Worm (Caenorhabditis elegans): ENCODE measurements around the gene ril-2.

DNA sequence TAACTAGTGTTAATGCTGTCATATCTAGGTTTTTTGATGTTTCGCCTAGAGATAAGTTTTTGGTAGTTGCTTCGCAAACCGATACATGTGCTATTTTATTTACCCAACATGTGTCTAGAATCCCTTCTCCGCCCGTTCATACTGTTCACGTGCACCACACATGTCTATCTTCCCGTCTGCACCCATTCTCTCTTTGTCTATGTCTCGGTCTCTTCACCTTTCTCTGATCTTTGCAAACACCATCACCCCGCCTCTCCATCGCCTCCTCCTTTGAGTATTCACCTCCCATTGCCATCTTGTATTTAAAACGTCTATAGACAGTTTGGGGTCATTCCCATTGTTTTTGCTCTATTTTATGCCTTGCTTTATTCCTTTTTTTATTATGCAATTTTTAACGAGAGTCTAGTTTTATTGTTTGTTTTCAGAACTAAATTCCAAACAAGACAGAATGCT is 38.3 kb upstream of the ril-2 start, which contains the start of gene F56H9.2:
- TF ChIP-seq him-1 (tag; optimal IDR thresholded peaks at IDR 0.05) = no peak
- TF ChIP-seq dao-5 (tag; optimal IDR thresholded peaks at IDR 0.05) = no peak

Data from whole organism, L4/young adult.